Worm (Caenorhabditis elegans) whole organism, L3 larva: ENCODE measurements around the gene T02H6.11.

Source experiments
- ama-1 ChIP-seq: fragments of 150-350 bp; optimal IDR thresholded peaks from 2 replicates; lab custom pipeline; 2018
- elt-3 ChIP-seq, 3 experiments: fragments of 150-350 bp in 1 of 3; sonication (generic microtip) in 2 of 3; optimal IDR thresholded peaks; 2 replicates in 2 of 3; 4 replicates in 1 of 3; lab custom pipeline; 2014 to 2017; ENCODE audit warnings: missing biosample characterization in 3 of 3, missing genetic modification characterization in 3 of 3
- mdl-1 ChIP-seq: fragments of 150-350 bp; optimal IDR thresholded peaks from 2 replicates; lab custom pipeline; 2014; ENCODE audit warnings: missing biosample characterization, missing genetic modification characterization
- nfya-1 ChIP-seq: sonication (generic microtip); optimal IDR thresholded peaks from 2 replicates; lab custom pipeline; 2017; ENCODE audit warnings: missing genetic modification characterization, mild to moderate bottlenecking, missing compliant biosample characterization, antibody characterized with exemption, moderate library complexity; ENCODE audit not compliant: insufficient read depth
- nhr-11 ChIP-seq: fragments of 150-350 bp; optimal IDR thresholded peaks from 2 replicates; lab custom pipeline; 2014; ENCODE audit warnings: missing biosample characterization, missing genetic modification characterization
- nhr-237 ChIP-seq: fragments of 150-350 bp; optimal IDR thresholded peaks from 2 replicates; lab custom pipeline; 2014; ENCODE audit warnings: missing biosample characterization, missing genetic modification characterization
- pha-4 ChIP-seq: fragments of 150-350 bp; optimal IDR thresholded peaks from 2 replicates; lab custom pipeline; 2014; ENCODE audit warnings: missing biosample characterization, missing genetic modification reagents, missing genetic modification characterization
- unc-62 ChIP-seq: fragments of 150-350 bp; sonication (generic microtip); optimal IDR thresholded peaks from 4 replicates; lab custom pipeline; 2014; ENCODE audit warnings: missing biosample characterization, missing genetic modification reagents, missing genetic modification characterization
- ztf-11 ChIP-seq: fragments of 150-350 bp; optimal IDR thresholded peaks from 2 replicates; lab custom pipeline; 2014; ENCODE audit warnings: missing biosample characterization, missing genetic modification characterization

DNA sequence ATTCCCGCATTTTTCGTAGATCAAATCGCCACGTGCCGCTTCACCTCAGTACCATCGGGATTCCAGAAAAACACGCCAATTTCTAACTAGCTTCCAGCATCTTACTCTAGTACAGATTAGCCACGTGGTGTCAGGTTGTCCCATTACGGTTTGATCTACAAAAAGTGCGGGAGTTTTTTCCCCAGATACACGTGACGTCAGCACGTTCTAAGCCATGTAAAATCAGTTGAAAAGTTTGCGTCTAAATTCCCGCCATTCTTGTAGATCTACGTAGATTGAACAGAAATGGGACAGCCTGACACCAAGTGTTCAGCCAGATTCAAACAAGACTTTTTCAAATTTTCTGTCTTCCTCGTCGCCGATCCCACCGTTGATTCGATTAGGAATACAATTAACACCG, 22.3 kb downstream of the T02H6.11 start, which contains the start of gene T02H6.9:
- no peak for TF ChIP-seq elt-3 (tag; optimal IDR thresholded peaks at IDR 0.05; lab: Kevin White, UChicago)
- TF ChIP-seq ama-1 (lab: Kevin White, UChicago): no peak
- TF ChIP-seq mdl-1 (tag; lab: Kevin White, UChicago): no peak
- TF ChIP-seq nfya-1 (tag; lab: Kevin White, UChicago): no peak
- no peak for TF ChIP-seq pha-4
- TF ChIP-seq unc-62: no peak
- no peak for TF ChIP-seq ztf-11 (tag; lab: Kevin White, UChicago)
- no peak for TF ChIP-seq nhr-237 (tag; lab: Kevin White, UChicago)
- TF ChIP-seq nhr-11 (tag; lab: Kevin White, UChicago): no peak
